Fruit fly (Drosophila melanogaster): ENCODE results near the gene CG8568.

Gene CG8568

DNA sequence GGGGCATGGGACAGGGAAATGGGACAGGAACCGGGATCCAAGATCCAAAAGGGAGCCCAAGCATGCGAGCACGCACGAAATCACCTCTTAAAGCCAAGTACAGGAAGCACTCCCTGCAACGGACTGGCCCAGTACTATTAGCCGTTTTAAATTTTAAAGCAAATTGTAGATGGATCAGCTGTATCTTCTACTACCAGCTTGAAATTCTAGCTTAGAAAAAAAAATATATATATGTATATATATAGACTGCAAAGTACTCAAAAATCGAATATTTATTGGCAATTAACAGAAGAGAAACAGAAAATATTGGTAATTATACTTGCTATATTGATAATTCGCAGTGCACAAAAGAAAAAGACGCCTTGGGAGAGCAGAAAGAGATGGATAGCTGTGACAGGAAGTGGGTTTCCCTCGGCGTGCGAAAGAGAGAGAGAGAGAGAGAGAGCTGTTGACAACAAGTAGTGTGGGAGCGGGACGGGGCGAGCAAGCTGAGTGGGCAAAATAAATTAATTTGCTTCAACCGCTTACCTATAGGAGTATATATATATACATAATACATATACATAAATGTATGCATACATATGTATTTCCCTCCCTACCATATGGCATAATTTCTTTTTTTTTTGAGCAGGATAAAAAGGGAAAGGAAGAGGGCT is 31.9 kb upstream of the CG8568 start (continued):
- TF ChIP-seq CG10669 (GFP tag; optimal IDR thresholded peaks at IDR 0.05) (peak; percentile 10), CG8119 (GFP tag; IDR thresholded peaks at IDR 0.05) (no peak), Sox14 (GFP tag; optimal IDR thresholded peaks at IDR 0.05) (no peak), Eip78C (GFP tag) (peak; percentile 71), Sox15 (GFP tag; optimal IDR thresholded peaks at IDR 0.05) (no peak), CG11902 (GFP tag; optimal IDR thresholded peaks at IDR 0.05) (no peak), CG1621 (tag; optimal IDR thresholded peaks at IDR 0.05) (no peak), Eip93F (GFP tag; optimal IDR thresholded peaks at IDR 0.05) (no peak)

DNA sequence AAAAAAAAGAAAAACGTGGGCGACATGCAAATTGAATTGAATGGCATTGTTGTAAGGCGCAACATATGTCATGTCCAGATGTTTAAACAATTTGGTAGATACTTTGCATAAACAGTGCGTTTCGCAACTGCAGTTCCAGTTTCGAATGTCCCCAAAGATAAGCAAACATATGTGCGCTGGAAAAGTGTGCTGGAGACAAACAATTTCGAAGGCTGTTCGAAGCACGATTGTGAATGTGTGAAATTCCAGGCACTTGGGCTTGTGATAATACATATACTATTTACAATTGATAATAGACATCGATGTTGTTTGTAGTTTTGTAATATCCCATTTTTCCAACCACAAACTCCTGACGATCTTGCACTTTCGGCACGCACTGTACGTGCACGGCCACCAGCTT is 30.5 kb upstream of the CG8568 start:
- TF ChIP-seq Smox (GFP tag; optimal IDR thresholded peaks at IDR 0.05) (peak; percentile 18), Eip93F (GFP tag; optimal IDR thresholded peaks at IDR 0.05) (no peak), Lpt (GFP tag; optimal IDR thresholded peaks at IDR 0.05) (no peak), CG15336 (GFP tag; IDR thresholded peaks at IDR 0.05) (peak; percentile 28; the same call in 1 of the 2 replicates), Eip75B (GFP tag; optimal IDR thresholded peaks at IDR 0.05) (no peak), CG8119 (GFP tag; IDR thresholded peaks at IDR 0.05) (peak; percentile 33; the same call in 1 of the 3 replicates), Hr4 (GFP tag; optimal IDR thresholded peaks at IDR 0.05) (peak; percentile 10), Met (GFP tag; optimal IDR thresholded peaks at IDR 0.05) (peak; percentile 31), lz (GFP tag; optimal IDR thresholded peaks at IDR 0.05) (peak; percentile 2), CG3919 (GFP tag; optimal IDR thresholded peaks at IDR 0.05) (no peak), CG11902 (GFP tag; optimal IDR thresholded peaks at IDR 0.05) (no peak), CG4318 (GFP tag; optimal IDR thresholded peaks at IDR 0.05) (no peak), vri (GFP tag; optimal IDR thresholded peaks at IDR 0.05) (no peak), CG6163 (GFP tag; IDR thresholded peaks at IDR 0.05) (no peak), CG6854 (GFP tag; optimal IDR thresholded peaks at IDR 0.05) (no peak), fkh (GFP tag; optimal IDR thresholded peaks at IDR 0.05) (peak; percentile 17), topi (GFP tag; optimal IDR thresholded peaks at IDR 0.05) (peak; percentile 22), cyc (GFP tag; optimal IDR thresholded peaks at IDR 0.05) (no peak), CG7368 (GFP tag; optimal IDR thresholded peaks at IDR 0.05) (no peak), Ets96B (tag; optimal IDR thresholded peaks at IDR 0.05) (no peak), Eip78C (GFP tag) (peak; percentile 56), CG8632 (GFP tag; optimal IDR thresholded peaks at IDR 0.05) (no peak), CG34406 (GFP tag; optimal IDR thresholded peaks at IDR 0.05) (no peak), esn (GFP tag; optimal IDR thresholded peaks at IDR 0.05) (peak; percentile 4), acj6 (GFP tag; optimal IDR thresholded peaks at IDR 0.05) (peak; percentile 11), CG1621 (tag; optimal IDR thresholded peaks at IDR 0.05) (no peak), CG8319 (GFP tag; optimal IDR thresholded peaks at IDR 0.05) (no peak), fd59A (GFP tag; optimal IDR thresholded peaks at IDR 0.05) (no peak), CG6792 (GFP tag; optimal IDR thresholded peaks at IDR 0.05) (no peak), CG11294 (GFP tag; IDR thresholded peaks at IDR 0.05) (no peak)

DNA sequence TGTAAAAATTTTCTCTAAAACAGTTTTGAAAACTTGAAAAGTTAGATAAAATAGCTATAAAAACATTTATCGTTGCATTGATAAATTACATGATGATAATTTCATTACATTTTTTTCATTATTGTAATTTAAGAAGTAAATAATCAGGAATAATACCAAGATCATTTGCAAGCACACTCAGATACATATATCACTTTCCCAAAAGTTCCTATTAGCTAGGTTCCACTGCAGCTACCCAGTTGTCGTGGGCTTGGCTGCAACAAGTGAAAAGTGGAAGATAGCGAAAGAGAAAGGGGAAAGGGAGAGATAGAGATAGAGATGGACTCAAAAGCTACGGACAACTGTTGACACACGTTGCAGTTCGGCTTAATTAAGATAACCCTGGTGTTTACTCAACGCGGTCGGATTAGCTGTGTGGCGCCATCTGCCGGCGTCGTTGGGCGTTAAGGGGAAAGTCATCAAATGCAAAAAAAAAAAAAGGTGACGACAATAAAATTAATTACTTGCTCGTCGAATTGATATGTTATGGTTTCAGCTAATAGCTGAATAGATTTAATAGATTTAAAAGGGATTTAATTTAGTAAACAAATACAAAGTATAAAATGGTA is 29.4 kb upstream of the CG8568 start:
- TF ChIP-seq CG32006 (GFP tag; optimal IDR thresholded peaks at IDR 0.05) (peak; percentile 26), Ets96B (tag; optimal IDR thresholded peaks at IDR 0.05) (no peak), Gug (GFP tag; IDR thresholded peaks at IDR 0.05) (no peak), CG8119 (GFP tag; IDR thresholded peaks at IDR 0.05) (0 out of 3 replicates have a peak, but pooled peaks have one; percentile 25), CG16779 (tag; optimal IDR thresholded peaks at IDR 0.05) (no peak), CG7368 (GFP tag; optimal IDR thresholded peaks at IDR 0.05) (no peak), Met (GFP tag; optimal IDR thresholded peaks at IDR 0.05) (no peak), cyc (GFP tag; optimal IDR thresholded peaks at IDR 0.05) (no peak), vri (GFP tag; optimal IDR thresholded peaks at IDR 0.05) (no peak), svp (GFP tag) (peak; percentile 39), Eip78C (GFP tag) (peak; percentile 57), CG6808 (GFP tag; optimal IDR thresholded peaks at IDR 0.05) (no peak), pdm3 (GFP tag; optimal IDR thresholded peaks at IDR 0.05) (peak; percentile 4), Sox15 (GFP tag; optimal IDR thresholded peaks at IDR 0.05) (no peak), fkh (GFP tag; optimal IDR thresholded peaks at IDR 0.05) (no peak), fd85E (GFP tag; optimal IDR thresholded peaks at IDR 0.05) (no peak), dac (GFP tag; optimal IDR thresholded peaks at IDR 0.05) (no peak), Eip75B (GFP tag; optimal IDR thresholded peaks at IDR 0.05) (no peak)

Data from whole organism, prepupa.